Fruit fly (Drosophila melanogaster) whole organism, embryonic: ENCODE measurements around the gene Syx18.

Source experiments
- ATbp ChIP-seq: fragments of 200-800 bp; sonication (Bioruptor generic); optimal IDR thresholded peaks from 2 replicates; lab custom pipeline; 2017; ENCODE audit warnings: missing biosample characterization, mild to moderate bottlenecking, missing genetic modification characterization, missing genetic modification reagents
- BEAF-32 ChIP-seq: fragments of 200-800 bp; sonication (Bioruptor generic); optimal IDR thresholded peaks from 3 replicates; lab custom pipeline; 2017; ENCODE audit warnings: missing biosample characterization, missing genetic modification characterization, mild to moderate bottlenecking, moderate library complexity, missing genetic modification reagents
- CG15269 ChIP-seq: fragments of 200-800 bp; sonication (Bioruptor generic); optimal IDR thresholded peaks from 2 replicates; lab custom pipeline; 2018; ENCODE audit warnings: missing biosample characterization, mild to moderate bottlenecking, missing genetic modification characterization, moderate library complexity
- CG1529 ChIP-seq: fragments of 200-800 bp; sonication (Bioruptor generic); optimal IDR thresholded peaks from 3 replicates; lab custom pipeline; 2018; ENCODE audit warnings: missing biosample characterization, missing genetic modification characterization
- CG34224 ChIP-seq: fragments of 200-800 bp; sonication (Bioruptor generic); IDR thresholded peaks from 3 replicates; pipeline ENCODE4 v1.3.6; 2022; ENCODE audit warnings: missing biosample characterization, missing genetic modification characterization; ENCODE audit not compliant: partially characterized antibody
- CG7745 ChIP-seq: fragments of 200-800 bp; sonication (Bioruptor generic); optimal IDR thresholded peaks from 2 replicates; lab custom pipeline; 2018; ENCODE audit warnings: missing biosample characterization, mild to moderate bottlenecking, missing genetic modification characterization, moderate library complexity
- Nf-YB ChIP-seq: fragments of 200-800 bp; sonication (Bioruptor generic); optimal IDR thresholded peaks from 3 replicates; lab custom pipeline; 2019; ENCODE audit warnings: missing biosample characterization, mild to moderate bottlenecking, missing genetic modification characterization, moderate library complexity
- ab ChIP-seq: fragments of 200-800 bp; sonication (Bioruptor generic); optimal IDR thresholded peaks from 2 replicates; lab custom pipeline; 2016; ENCODE audit warnings: missing biosample characterization, missing genetic modification characterization
- bsh ChIP-seq, 2 experiments: fragments of 200-800 bp; sonication (Bioruptor generic); optimal IDR thresholded peaks; 2 replicates each; lab custom pipeline; 2017 to 2018; ENCODE audit warnings: mild to moderate bottlenecking in 2 of 2, missing biosample characterization in 2 of 2, missing genetic modification characterization in 2 of 2, moderate library complexity in 1 of 2
- lov ChIP-seq, 2 experiments: fragments of 200-800 bp in 1 of 2; fragments of >200 bp in 1 of 2; sonication (Bioruptor generic) in 1 of 2; IDR thresholded peaks in 1 of 2; optimal IDR thresholded peaks in 1 of 2; 2 replicates in 1 of 2; 3 replicates in 1 of 2; pipeline versions ENCODE4 v1.3.6 to Lab custom; 2017 to 2022; ENCODE audit warnings: missing biosample characterization in 1 of 2, missing genetic modification characterization in 1 of 2
- zf30C ChIP-seq: fragments of 200-800 bp; sonication (Bioruptor generic); optimal IDR thresholded peaks from 3 replicates; lab custom pipeline; 2018; ENCODE audit warnings: missing biosample characterization, mild to moderate bottlenecking, missing genetic modification characterization

- TF ChIP-seq CG7745 (no peak), BEAF-32 (no peak), ab (GFP tag; lab: Kevin White, UChicago) (no peak), CG34224 (GFP tag; lab: Robert Waterston, UW) (no peak), CG1529 (GFP tag; lab: Kevin White, UChicago) (no peak), ATbp (no peak), lov (optimal IDR thresholded peaks at IDR 0.05; lab: Kevin White, UChicago) (no peak), lov (GFP tag; IDR thresholded peaks at IDR 0.05; lab: Robert Waterston, UW) (no peak), Nf-YB (GFP tag; lab: Kevin White, UChicago) (peak; percentile 34), CG15269 (tag; lab: Kevin White, UChicago) (peak; percentile 73), zf30C (GFP tag; lab: Kevin White, UChicago) (no peak), bsh (GFP tag; optimal IDR thresholded peaks at IDR 0.05; lab: Kevin White, UChicago) (peak in 1 of 2 experiments; percentile 17)
Measured at dm6 chr3R:24574123-24574522, 51.2 kb downstream of the Syx18 start.
